Worm (Caenorhabditis elegans): Measurements from ENCODE around the gene lgc-33.

DNA sequence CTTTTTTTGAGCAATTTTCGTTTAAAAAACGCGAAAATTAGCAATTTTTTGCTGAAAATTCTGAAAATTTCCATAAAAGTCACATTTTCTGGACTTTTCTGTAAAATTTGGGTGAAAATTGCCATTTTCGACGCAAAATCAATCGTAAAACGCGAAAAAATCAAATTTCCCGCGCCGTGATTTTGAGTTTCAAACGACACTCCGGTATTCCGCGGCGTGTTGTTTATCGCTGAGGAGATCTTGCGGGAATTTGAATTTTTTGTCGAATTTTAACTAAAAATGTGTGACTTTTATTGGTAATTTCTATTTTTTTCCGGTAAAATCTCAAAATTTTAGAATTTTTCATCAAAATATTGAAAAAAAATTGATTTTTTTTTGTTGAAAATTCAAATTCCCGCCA lies 44.1 kb upstream of the lgc-33 start:
- TF ChIP-seq unc-3 (GFP tag; conservative IDR thresholded peaks at IDR 0.05) (no peak), unc-3 (tag; optimal IDR thresholded peaks at IDR 0.05) (no peak), pqm-1 (tag; optimal IDR thresholded peaks at IDR 0.05) (no peak), ama-1 (optimal IDR thresholded peaks at IDR 0.05) (no peak), Y22D7AL.16 (tag; optimal IDR thresholded peaks at IDR 0.05) (no peak), elt-2 (tag; optimal IDR thresholded peaks at IDR 0.05) (no peak), ceh-45 (GFP tag; IDR thresholded peaks at IDR 0.05) (no peak), odd-2 (tag; optimal IDR thresholded peaks at IDR 0.05) (no peak)
